Worm (Caenorhabditis elegans) whole organism, L4 larva: ENCODE data around the gene hif-1.

Experiments used
- Y5F2A.4 ChIP-seq: fragments of 200-800 bp; sonication (Bioruptor generic); optimal IDR thresholded peaks from 2 replicates; lab custom pipeline; 2018; ENCODE audit warnings: mild to moderate bottlenecking, missing genetic modification characterization, missing compliant biosample characterization
- hlh-30 ChIP-seq: sonication (generic microtip); optimal IDR thresholded peaks from 2 replicates; lab custom pipeline; 2017; ENCODE audit warnings: antibody characterized with exemption, mild to moderate bottlenecking, missing genetic modification characterization, missing compliant biosample characterization; ENCODE audit not compliant: insufficient read depth
- lin-13 ChIP-seq: fragments of 150-350 bp; optimal IDR thresholded peaks from 2 replicates; lab custom pipeline; 2014; ENCODE audit warnings: missing biosample characterization, missing genetic modification reagents, missing genetic modification characterization
- nhr-10 ChIP-seq: fragments of 150-350 bp; optimal IDR thresholded peaks from 2 replicates; lab custom pipeline; 2014; ENCODE audit warnings: missing biosample characterization, missing genetic modification characterization
- unc-62 ChIP-seq, 3 experiments: fragments of 150-350 bp in 1 of 3; sonication (generic microtip); optimal IDR thresholded peaks in 2 of 3; peaks in 1 of 3; 1 replicate in 1 of 3; 2 replicates in 2 of 3; lab custom pipeline; 2014 to 2017; ENCODE audit warnings: missing biosample characterization in 3 of 3, missing genetic modification characterization in 3 of 3, missing genetic modification reagents in 3 of 3, missing genotype in 1 of 3
- vab-7 ChIP-seq: fragments of 200-800 bp; sonication (Bioruptor generic); IDR thresholded peaks from 2 replicates; pipeline ENCODE4 v1.3.6; 2022; ENCODE audit warnings: missing genetic modification reagents, missing genetic modification characterization, missing compliant biosample characterization
- zip-11 ChIP-seq: fragments of 200-800 bp; sonication (Bioruptor generic); IDR thresholded peaks from 2 replicates; pipeline ENCODE4 v1.3.6; 2022; ENCODE audit warnings: missing genetic modification characterization, missing compliant biosample characterization

DNA sequence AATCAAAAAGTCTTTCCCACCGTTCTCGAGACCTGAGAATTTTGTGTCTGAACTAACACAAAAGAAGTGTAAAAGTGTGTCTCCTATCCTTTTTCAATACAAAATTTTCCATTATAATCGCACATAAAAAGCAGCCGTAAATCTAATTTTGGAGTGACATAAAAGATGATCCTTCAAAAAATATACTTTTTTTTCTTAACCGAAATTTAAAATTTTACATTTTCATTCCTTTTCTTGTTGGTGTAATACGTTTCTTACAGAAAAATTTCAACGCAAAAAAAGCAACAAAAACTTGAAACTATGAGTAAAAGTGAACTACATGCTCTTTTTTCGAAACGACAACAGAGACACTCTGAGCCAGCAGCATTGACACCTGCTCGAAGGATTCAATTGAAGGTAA lies 26.8 kb downstream of the hif-1 start, which contains the start of gene Y44A6D.6:
- TF ChIP-seq unc-62 (GFP tag; optimal IDR thresholded peaks at IDR 0.05 in 1 of 2; lab: Kevin White, UChicago): no peak
- TF ChIP-seq unc-62 (tag; optimal IDR thresholded peaks at IDR 0.05; lab: Kevin White, UChicago): no peak
- TF ChIP-seq zip-11: no peak
- no peak for TF ChIP-seq lin-13 (GFP tag; lab: Kevin White, UChicago)
- TF ChIP-seq hlh-30: no peak
- TF ChIP-seq vab-7 (GFP tag; lab: Robert Waterston, UW): no peak
- TF ChIP-seq nhr-10 (tag; lab: Kevin White, UChicago): no peak
- no peak for TF ChIP-seq Y5F2A.4 (GFP tag; lab: Kevin White, UChicago)
